Fruit fly (Drosophila melanogaster): ENCODE measurements around the gene Orc2.
A peak's percentile ranks its signal among the peaks of the same experiment; 100 is the strongest.

Gene Orc2

DNA sequence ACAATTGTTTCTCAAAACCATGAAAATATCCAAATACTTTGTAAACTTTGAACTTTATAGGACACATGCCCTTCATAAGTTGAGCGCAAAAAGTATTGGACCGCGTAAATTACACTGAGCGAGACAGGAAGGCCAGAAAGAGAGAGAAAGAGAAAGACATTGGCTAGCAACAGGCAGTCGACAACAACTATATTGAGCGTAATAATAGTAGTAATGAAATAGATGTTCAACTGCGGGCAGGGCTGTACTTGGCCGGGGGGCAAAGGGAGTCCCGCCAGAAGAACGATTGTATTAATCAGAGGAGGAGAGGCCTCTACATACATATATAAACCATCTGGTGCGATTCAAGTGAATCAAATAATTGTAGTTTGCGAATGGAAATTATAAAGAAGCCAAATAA lies 49.9 kb downstream of the Orc2 start:
- no peak for TF ChIP-seq CG6163 (GFP tag; IDR thresholded peaks at IDR 0.05)
- peak in 1 of 2 experiments; percentile 29 for TF ChIP-seq ss (GFP tag; optimal IDR thresholded peaks at IDR 0.05)

Measured in whole organism, prepupa.